Worm (Caenorhabditis elegans): ENCODE measurements around the gene F14D7.1.
"Not testable (repeated sequence)": the region's sequence is repeated elsewhere in the genome, so short reads cannot be mapped to it uniquely, and the experiment has no call there.

Gene F14D7.1

DNA sequence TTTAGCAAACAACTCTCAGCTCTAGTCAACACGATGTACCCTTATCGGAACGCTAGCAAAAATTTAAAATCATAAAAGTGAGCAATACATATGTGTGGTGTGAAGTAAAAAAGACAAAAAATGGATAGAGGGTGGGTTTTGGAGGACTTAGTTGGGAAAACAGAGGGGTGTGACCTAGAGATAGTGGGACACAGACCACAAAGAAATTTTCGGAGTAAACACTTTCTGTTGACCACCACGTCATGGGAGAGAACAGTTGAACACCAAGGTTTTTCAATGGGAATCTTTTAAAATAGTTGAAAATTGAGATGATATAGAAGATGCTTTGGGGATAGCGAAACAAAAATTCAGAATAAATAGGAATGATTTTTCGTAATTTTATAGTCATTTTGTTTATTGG lies 27.9 kb upstream of the F14D7.1 start:
- TF ChIP-seq W03F9.2 (tag; optimal IDR thresholded peaks at IDR 0.05) (no peak), dao-5 (tag; optimal IDR thresholded peaks at IDR 0.05) (no peak), him-1 (tag; optimal IDR thresholded peaks at IDR 0.05) (no peak)

DNA sequence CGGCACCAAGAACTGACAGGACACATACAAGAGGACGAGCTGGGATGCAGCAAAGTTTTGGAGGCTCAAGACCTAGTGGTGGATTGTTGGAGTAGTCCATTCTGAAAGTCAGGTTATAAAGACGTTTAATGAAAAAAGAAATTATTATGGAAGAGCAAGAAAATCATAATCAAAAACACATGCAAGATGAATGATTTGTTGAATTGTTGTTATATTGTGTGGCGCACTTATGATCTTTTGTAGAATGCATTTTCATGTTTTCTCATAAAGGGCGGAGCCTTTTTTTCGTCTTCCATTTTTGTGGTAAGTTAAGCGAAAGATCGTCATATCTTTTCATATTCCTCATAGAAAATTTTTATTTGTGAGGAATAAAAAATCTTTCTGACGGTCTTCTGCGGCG lies 27.3 kb upstream of the F14D7.1 start, which contains the start of gene F47B8.2:
Gene F47B8.2 (minus strand): TSS at position 101 of the 400 bp plus-strand sequence.
- TF ChIP-seq him-1 (tag; optimal IDR thresholded peaks at IDR 0.05) (no peak), W03F9.2 (tag; optimal IDR thresholded peaks at IDR 0.05) (no peak), dao-5 (tag; optimal IDR thresholded peaks at IDR 0.05) (no peak)

ce11 chrV:14314236-14314635 lies 25.0 kb upstream of the F14D7.1 start, which contains the start of gene F47B8.1:
Gene F47B8.1, minus strand, starts transcription at chrV:14314336.
- no peak for TF ChIP-seq dao-5 (tag; optimal IDR thresholded peaks at IDR 0.05)
- TF ChIP-seq W03F9.2 (tag; optimal IDR thresholded peaks at IDR 0.05): no peak
- TF ChIP-seq him-1 (tag; optimal IDR thresholded peaks at IDR 0.05): no peak

DNA sequence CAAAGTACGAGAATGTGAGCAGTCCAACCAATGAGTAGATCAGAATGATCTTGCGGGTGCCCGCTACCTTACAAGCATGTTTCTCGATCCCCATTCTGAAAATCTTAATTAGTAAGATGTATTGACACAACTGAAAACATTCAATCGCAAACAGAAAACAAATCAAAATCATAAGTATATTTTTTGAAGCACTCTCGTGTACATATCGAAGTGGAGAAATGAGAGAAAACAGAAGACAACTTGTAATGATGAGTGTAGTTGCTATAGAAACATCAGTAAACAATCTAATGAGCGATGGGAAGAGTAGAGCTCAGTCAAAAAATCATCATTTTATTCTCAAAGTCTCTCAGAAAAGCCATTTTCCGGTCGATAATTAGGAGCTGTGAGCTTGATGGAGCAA lies 23.4 kb upstream of the F14D7.1 start, which contains the start of gene F14D7.8:
Gene F14D7.8 (minus strand): TSS at position 101 of the 400 bp plus-strand sequence.
- TF ChIP-seq W03F9.2 (tag; optimal IDR thresholded peaks at IDR 0.05): no peak
- TF ChIP-seq him-1 (tag; optimal IDR thresholded peaks at IDR 0.05): no peak

DNA sequence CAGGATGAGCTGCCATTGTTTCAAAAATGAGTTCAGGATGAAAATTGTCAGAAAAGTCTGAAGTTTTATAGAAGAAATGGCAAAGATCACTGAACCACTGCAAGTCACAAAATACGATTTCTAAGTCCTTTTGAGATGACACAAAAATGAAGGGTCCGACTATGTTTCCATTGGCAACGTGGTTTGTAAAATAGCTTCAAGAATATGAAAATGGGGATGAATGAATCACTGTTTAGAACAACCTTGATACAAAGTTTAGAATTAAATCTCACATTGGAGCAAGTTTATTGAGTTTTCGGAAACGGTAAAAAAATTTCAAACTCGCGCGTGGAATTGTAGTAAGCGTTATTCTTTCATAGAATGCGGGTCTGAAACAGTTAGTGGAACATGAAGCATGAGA lies 21.9 kb upstream of the F14D7.1 start, which contains the start of gene ddn-3:
Gene ddn-3 (minus strand): TSS at position 101 of the 400 bp plus-strand sequence.
- TF ChIP-seq dao-5 (tag; optimal IDR thresholded peaks at IDR 0.05) (no peak), him-1 (tag; optimal IDR thresholded peaks at IDR 0.05) (no peak), W03F9.2 (tag; optimal IDR thresholded peaks at IDR 0.05) (no peak)

DNA sequence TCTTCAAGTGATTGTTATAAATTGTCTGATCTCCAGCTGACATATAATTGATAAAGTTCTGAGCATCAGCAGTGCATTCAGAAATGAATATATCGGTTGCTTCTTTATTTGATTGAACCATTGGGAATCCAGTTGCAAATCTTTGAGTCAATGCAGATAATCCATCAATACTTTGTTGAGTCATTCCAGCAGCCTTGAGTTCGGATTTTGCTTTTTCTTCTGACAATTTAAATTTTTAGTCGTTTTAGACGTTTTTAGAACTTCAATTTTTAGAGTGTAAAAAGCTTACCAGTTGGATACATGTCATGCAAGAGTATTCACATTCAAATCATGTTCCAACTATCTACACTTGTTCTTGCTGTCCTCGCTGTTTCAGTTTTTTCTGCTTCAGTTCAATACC lies 20.4 kb upstream of the F14D7.1 start, which contains the start of gene F14D7.14:
Gene F14D7.14 (plus strand): TSS at position 301 of the 400 bp plus-strand sequence.
- TF ChIP-seq him-1, dao-5, W03F9.2 (tag; optimal IDR thresholded peaks at IDR 0.05): not testable (repeated sequence)

DNA sequence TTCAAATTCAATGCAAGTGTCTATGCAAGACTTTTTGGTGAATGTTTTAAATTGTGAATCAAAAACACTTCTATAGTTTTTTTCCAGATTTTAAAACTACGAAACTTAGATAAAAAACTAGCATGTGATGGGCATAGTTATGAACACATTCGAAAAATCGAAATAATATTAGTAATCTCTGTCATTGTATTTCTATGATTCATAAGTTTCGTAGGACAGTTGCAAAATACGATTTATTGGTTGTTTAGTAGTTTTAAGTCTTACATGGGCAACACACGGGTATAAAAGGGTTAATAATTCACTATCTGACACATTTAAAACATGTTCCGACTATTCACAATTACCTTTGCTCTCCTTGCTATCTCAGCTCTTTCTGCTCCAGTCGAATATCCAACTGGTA lies 18.9 kb upstream of the F14D7.1 start, which contains the start of gene spig-5:
Gene spig-5 (plus strand): TSS at position 301 of the 400 bp plus-strand sequence.
- not testable (repeated sequence) for TF ChIP-seq him-1, W03F9.2, dao-5 (tag; optimal IDR thresholded peaks at IDR 0.05)

DNA sequence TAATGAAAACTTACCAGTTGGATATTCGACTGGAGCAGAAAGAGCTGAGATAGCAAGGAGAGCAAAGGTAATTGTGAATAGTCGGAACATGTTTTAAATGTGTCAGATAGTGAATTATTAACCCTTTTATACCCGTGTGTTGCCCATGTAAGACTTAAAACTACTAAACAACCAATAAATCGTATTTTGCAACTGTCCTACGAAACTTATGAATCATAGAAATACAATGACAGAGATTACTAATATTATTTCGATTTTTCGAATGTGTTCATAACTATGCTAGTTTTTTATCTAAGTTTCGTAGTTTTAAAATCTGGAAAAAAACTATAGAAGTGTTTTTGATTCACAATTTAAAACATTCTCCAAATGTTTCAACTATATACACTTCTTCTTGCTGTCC lies 17.5 kb upstream of the F14D7.1 start, which contains the start of gene spig-4:
Gene spig-4 (minus strand): TSS at position 101 of the 400 bp plus-strand sequence.
- TF ChIP-seq dao-5, him-1, W03F9.2 (tag; optimal IDR thresholded peaks at IDR 0.05): not testable (repeated sequence)

DNA sequence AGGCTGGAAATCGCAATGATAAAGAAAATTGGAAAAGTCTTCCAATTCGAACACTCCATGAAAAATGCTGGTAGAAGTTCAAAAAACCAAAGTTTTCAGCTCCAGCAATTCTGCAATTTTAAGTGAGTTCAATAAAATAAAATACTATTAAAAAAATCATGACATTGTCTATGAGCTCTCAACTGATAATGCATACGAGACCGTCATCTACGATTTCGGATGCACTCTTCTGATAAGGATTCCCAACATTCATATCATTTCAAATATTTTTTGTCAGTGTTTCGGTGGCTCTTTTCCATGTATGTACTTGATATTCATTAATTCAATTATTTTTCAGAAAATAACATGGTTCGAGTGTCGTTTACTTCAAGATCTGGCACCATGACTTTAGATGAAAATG lies 11.8 kb upstream of the F14D7.1 start, which contains the start of gene F14D7.6:
Gene F14D7.6 (plus strand): TSS at position 338 of the 400 bp plus-strand sequence.
- TF ChIP-seq dao-5 (tag; optimal IDR thresholded peaks at IDR 0.05): no peak
- TF ChIP-seq W03F9.2 (tag; optimal IDR thresholded peaks at IDR 0.05): no peak
- no peak for TF ChIP-seq him-1 (tag; optimal IDR thresholded peaks at IDR 0.05)

DNA sequence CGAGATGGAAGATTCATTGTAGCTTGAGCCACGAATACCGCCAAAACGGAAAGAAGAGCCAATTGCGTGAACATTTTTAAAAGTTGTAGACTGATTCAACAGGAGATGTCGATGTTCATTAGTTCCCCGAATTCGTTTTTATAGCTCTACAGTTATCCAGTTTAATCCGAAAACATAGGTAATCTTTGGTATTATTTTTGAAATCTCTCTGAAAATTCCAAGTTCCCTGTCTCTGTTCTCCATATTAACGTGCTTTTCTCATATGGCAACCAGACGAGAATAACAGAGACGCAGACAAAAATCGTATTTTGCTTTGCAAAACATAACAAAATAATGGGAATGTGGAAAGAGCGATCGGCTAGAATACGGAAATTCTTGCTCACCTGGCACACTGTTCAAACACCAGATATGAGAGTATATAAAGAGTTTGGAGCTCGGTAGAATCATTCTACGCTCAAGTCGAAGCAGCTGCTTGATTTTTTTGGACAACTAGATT lies 10.4 kb upstream of the F14D7.1 start, which contains the start of the genes spig-3 and F14D7.12:
Gene spig-3 (minus strand): TSS at position 101 of the 496 bp plus-strand sequence.
Gene F14D7.12 (plus strand): TSS at position 446 of the 496 bp plus-strand sequence.
- TF ChIP-seq him-1 (tag; optimal IDR thresholded peaks at IDR 0.05) (no peak), W03F9.2 (tag; optimal IDR thresholded peaks at IDR 0.05) (no peak), dao-5 (tag; optimal IDR thresholded peaks at IDR 0.05) (no peak)

DNA sequence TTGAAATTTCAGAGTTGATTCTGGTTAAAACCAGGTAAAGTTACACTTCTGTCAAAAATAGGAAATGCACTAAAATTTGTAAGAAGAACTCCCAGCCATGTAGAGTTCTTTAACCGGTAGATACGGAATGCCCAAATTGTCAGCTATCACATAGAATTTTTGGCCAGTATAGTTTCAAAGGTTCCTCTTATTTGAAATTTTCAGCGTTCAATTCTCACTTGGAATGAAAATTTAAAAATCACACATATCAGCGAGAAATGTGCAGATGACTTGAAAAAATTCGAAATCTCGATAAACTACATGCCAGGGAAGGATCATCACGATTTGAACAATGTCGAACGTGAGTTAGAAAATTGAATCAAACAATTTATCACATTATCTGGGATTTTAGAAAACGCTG lies 7.2 kb upstream of the F14D7.1 start, which contains the start of gene F14D7.3:
Gene F14D7.3 (plus strand): TSS at position 301 of the 400 bp plus-strand sequence.
- TF ChIP-seq him-1 (tag; optimal IDR thresholded peaks at IDR 0.05) (no peak), W03F9.2 (tag; optimal IDR thresholded peaks at IDR 0.05) (no peak), dao-5 (tag; optimal IDR thresholded peaks at IDR 0.05) (no peak)

- no peak for TF ChIP-seq W03F9.2 (tag; optimal IDR thresholded peaks at IDR 0.05)
- TF ChIP-seq dao-5 (tag; optimal IDR thresholded peaks at IDR 0.05): no peak
- no peak for TF ChIP-seq him-1 (tag; optimal IDR thresholded peaks at IDR 0.05)
These were observed 5.1 kb upstream of the F14D7.1 start, which contains the start of gene F14D7.9 for ce11 chrV:14294396-14294795. Gene F14D7.9, plus strand, starts transcription at chrV:14294696.

ce11 chrV:14293667-14294194 lies 4.5 kb upstream of the F14D7.1 start, which contains the start of gene F14D7.2:
Gene F14D7.2, minus strand, starts transcription at chrV:14293717.
- no peak for TF ChIP-seq him-1 (tag; optimal IDR thresholded peaks at IDR 0.05)
- TF ChIP-seq W03F9.2 (tag; optimal IDR thresholded peaks at IDR 0.05): no peak
- no peak for TF ChIP-seq dao-5 (tag; optimal IDR thresholded peaks at IDR 0.05)

- TF ChIP-seq W03F9.2 (tag; optimal IDR thresholded peaks at IDR 0.05): no peak
- TF ChIP-seq dao-5 (tag; optimal IDR thresholded peaks at IDR 0.05): no peak
- TF ChIP-seq him-1 (tag; optimal IDR thresholded peaks at IDR 0.05): no peak
These were observed 1.4 kb upstream of the F14D7.1 start, which contains the start of gene F14D7.18 for ce11 chrV:14290636-14291035. Gene F14D7.18, minus strand, starts transcription at chrV:14290736.

Data from whole organism, L4/young adult.